Worm (Caenorhabditis elegans): ENCODE data around the gene Y32G9A.2.

Gene Y32G9A.2

DNA sequence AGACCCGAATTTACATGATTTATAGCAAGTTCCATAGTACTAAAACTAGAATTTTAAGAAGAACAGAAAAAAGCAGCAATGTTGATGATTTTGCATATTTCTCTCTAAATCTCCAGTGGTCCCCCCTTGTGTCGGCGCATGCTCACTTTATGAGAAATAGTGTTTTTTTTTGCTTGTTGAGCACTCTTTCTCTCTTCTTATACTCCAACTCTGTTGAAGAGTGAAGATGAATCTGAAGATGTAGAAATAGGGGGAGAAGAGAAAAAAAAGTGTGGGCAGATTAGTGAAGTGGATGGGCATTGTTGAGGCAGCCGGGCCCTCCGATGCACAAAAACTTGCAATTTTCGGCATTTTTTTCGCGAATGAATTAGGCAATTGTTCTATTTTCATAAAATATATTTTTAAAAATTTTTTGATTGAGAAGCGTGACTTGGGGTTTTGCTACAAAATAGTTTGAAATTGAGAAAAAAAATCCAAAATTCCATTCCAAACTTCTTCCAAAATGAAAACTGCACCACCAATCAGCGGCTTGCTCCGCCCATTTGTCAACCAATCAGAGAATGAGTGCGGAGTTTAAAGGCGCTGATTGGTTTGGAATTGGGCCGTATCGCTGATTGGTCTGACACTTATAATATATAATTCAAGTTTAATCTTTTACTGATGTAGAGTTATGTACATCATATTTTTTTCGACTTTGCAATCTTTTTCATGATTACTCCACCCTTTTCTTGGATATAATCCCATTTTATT, 22.3 kb downstream of the Y32G9A.2 start:
- TF ChIP-seq F52B5.7 (tag; optimal IDR thresholded peaks at IDR 0.05) = no peak
- peak; percentile 12 for TF ChIP-seq ceh-27 (GFP tag; optimal IDR thresholded peaks at IDR 0.05)

DNA sequence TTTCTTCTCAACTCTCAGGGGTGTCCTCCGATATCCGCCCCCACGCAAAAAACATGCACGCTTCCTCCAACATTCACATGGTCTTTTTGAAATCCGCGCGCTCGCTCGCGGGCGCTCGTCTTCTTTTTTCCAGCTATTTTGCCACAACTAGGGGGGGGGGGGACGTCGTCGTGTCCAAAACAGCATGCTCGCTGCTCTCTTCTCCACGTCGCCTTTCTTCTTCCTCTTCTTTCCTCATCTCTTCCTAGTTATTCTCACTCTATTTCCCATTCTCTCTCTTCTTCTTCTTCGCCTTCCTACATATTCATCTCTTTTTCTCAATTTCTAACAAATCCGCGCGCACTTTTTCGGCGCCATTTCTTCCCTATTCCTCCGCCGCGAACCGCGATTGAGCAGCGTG, 25.2 kb downstream of the Y32G9A.2 start:
- TF ChIP-seq lin-40 (tag; optimal IDR thresholded peaks at IDR 0.05) = peak; percentile 17
- TF ChIP-seq B0019.2 (GFP tag; conservative IDR thresholded peaks at IDR 0.05) = no peak
- peak; percentile 23 for TF ChIP-seq F57A8.1 (GFP tag; optimal IDR thresholded peaks at IDR 0.05)
- TF ChIP-seq egrh-3 (GFP tag; IDR thresholded peaks at IDR 0.05) = 0 out of 2 replicates have a peak, but pooled peaks have one; percentile 15
- TF ChIP-seq hmg-1.2 (GFP tag; IDR thresholded peaks at IDR 0.05) = 0 out of 2 replicates have a peak, but pooled peaks have one; percentile 7
- TF ChIP-seq zfh-2 (GFP tag; conservative IDR thresholded peaks at IDR 0.05) = peak; percentile 86
- TF ChIP-seq cebp-1 (GFP tag; IDR thresholded peaks at IDR 0.05) = no peak
- TF ChIP-seq cebp-1 (tag; optimal IDR thresholded peaks at IDR 0.05) = peak; percentile 47
- TF ChIP-seq K12H6.12 (tag; optimal IDR thresholded peaks at IDR 0.05) = peak; percentile 61
- TF ChIP-seq mcd-1 (GFP tag; IDR thresholded peaks at IDR 0.05) = peak; percentile 25; the same call in 1 of the 2 replicates
- TF ChIP-seq lag-1 (GFP tag; IDR thresholded peaks at IDR 0.05) = no peak
- no peak for TF ChIP-seq attf-3 (GFP tag; conservative IDR thresholded peaks at IDR 0.05)
- TF ChIP-seq F23B12.7 (tag; optimal IDR thresholded peaks at IDR 0.05; ENCODE audit: insufficient read depth) = no peak
- TF ChIP-seq ceh-27 (GFP tag; optimal IDR thresholded peaks at IDR 0.05) = peak; percentile 12

DNA sequence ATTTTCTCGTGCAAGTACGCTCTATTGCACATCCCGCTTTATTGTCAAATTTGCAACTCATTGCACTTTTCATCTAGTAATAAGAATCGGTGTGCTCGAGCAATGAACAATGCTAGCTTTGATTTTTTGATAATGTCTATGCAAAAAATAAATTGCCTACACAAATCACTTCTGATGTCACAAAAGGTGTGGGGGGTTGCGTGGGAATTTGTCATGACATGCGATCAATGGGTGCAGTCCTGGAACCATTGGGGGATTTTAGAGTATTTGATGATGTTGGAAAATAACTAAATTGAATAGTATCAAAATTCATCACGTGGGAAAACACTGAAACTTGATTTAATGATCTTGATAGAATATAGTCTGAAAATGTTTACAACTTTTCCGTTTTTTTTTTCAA, 27.6 kb downstream of the Y32G9A.2 start:
- TF ChIP-seq lir-1 (GFP tag; conservative IDR thresholded peaks at IDR 0.05) (no peak), die-1 (tag; optimal IDR thresholded peaks at IDR 0.05) (no peak), sea-2 (GFP tag; IDR thresholded peaks at IDR 0.05) (no peak), tlf-1 (GFP tag; optimal IDR thresholded peaks at IDR 0.05) (no peak), dpl-1 (GFP tag; optimal IDR thresholded peaks at IDR 0.05) (no peak), hlh-26 (GFP tag; conservative IDR thresholded peaks at IDR 0.05) (no peak), madf-3 (GFP tag; IDR thresholded peaks at IDR 0.05) (no peak), athp-1 (tag; optimal IDR thresholded peaks at IDR 0.05) (no peak)

DNA sequence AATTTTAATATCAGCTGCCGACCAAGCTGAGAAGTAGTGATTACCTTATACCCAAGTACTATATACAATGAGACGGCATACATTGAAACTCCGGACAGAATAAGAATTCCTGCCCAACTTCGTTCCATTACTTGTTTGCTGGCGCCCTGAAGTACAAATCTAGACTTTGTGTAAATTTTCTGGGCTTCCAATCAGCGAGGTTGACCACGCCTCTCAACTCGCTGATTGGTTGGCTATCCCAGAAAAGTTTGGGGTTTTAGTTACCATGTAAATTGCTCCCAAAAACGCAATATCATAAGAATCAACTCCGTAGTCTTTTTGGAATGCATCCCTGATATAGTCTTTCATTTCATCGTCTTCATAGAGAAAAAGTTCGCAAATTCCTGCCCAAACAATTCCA, 36.9 kb downstream of the Y32G9A.2 start:
- TF ChIP-seq tlf-1 (GFP tag; optimal IDR thresholded peaks at IDR 0.05) = no peak
- TF ChIP-seq D2030.7 (GFP tag; IDR thresholded peaks at IDR 0.05) = no peak
- TF ChIP-seq egl-44 (GFP tag; IDR thresholded peaks at IDR 0.05) = no peak

DNA sequence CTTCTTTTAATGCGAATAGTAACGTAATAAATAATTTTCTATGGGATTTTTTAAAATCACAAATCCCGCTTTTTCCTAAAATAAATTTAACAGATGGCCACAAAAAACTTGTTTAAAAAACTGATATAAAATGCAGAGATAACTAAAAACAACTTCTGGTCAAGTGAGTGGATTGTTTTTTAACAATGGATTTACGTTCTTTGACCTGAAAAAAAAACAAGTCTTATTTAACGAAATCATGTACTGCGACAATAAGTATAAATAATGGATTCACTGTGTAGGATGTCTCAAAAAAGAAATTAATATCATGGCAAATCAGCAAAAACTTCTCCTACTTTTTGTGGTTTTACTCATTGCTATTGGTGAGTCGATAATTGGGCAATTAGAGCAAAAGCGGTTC, 38.8 kb downstream of the Y32G9A.2 start, which contains the start of gene fipr-25:
Gene fipr-25, plus strand, starts transcription at position 301 of the 400 bp plus-strand sequence.
- no peak for TF ChIP-seq him-1 (tag; optimal IDR thresholded peaks at IDR 0.05)
- no peak for TF ChIP-seq snpc-1.3 (tag; optimal IDR thresholded peaks at IDR 0.05; ENCODE audit: insufficient read depth)
- no peak for TF ChIP-seq aptf-3 (GFP tag; IDR thresholded peaks at IDR 0.05)
- no peak for TF ChIP-seq rpc-1 (optimal IDR thresholded peaks at IDR 0.05)
- TF ChIP-seq rpc-1 (tag; optimal IDR thresholded peaks at IDR 0.05) = no peak
- no peak for TF ChIP-seq madf-10 (tag; optimal IDR thresholded peaks at IDR 0.05)
- TF ChIP-seq fkh-3 (tag; optimal IDR thresholded peaks at IDR 0.05) = no peak
- no peak for TF ChIP-seq lin-35 (GFP tag; optimal IDR thresholded peaks at IDR 0.05)
- no peak for TF ChIP-seq bed-2 (GFP tag; IDR thresholded peaks at IDR 0.05)
- TF ChIP-seq egl-44 (GFP tag; IDR thresholded peaks at IDR 0.05) = no peak
- no peak for TF ChIP-seq K12H6.12 (tag; optimal IDR thresholded peaks at IDR 0.05)
- no peak for TF ChIP-seq lin-54 (GFP tag; optimal IDR thresholded peaks at IDR 0.05)
- TF ChIP-seq T26A5.8 (tag; optimal IDR thresholded peaks at IDR 0.05) = no peak
- no peak for TF ChIP-seq F37B4.10 (GFP tag; IDR thresholded peaks at IDR 0.05)
- no peak for TF ChIP-seq ama-1 (optimal IDR thresholded peaks at IDR 0.05)
- no peak for TF ChIP-seq ama-1 (GFP tag; optimal IDR thresholded peaks at IDR 0.05)
- TF ChIP-seq ztf-26 (tag; optimal IDR thresholded peaks at IDR 0.05) = no peak
- no peak for TF ChIP-seq sptf-2 (GFP tag; optimal IDR thresholded peaks at IDR 0.05)

Measured in whole organism, young adult.